Worm (Caenorhabditis elegans): ENCODE measurements around the gene Y67H2A.7.
A peak's percentile ranks its signal among the peaks of the same experiment; 100 is the strongest.

Gene Y67H2A.7

DNA sequence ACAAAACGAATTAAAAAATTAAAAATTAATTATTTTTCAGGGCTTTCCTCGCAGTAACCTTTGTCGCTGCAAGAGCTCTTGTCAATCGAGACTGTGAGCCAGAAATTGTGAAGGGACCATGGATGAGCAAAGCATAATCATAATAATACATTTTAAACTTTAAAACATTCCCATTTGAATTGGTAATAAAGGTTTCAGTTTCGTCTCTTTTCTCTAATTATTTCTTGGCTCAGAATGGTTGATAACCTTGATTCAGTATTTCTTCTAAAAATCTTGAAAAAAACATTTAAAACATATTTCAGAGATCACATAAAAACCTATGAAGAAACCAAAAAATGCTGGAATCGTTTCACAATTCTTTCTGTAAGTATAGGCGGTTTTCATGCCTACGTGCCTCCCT lies 44.7 kb upstream of the Y67H2A.7 start, which contains the start of gene JC8.16:
Gene JC8.16, plus strand, starts transcription at position 301 of the 400 bp plus-strand sequence.
- TF ChIP-seq Y53G8AR.9 (GFP tag; conservative IDR thresholded peaks at IDR 0.05) (no peak), hmg-1.2 (GFP tag; IDR thresholded peaks at IDR 0.05) (no peak), pbrm-1 (GFP tag; IDR thresholded peaks at IDR 0.05) (no peak), egrh-3 (GFP tag; IDR thresholded peaks at IDR 0.05) (no peak), snpc-1.3 (tag; optimal IDR thresholded peaks at IDR 0.05; ENCODE audit: insufficient read depth) (no peak), C06A6.2 (GFP tag; conservative IDR thresholded peaks at IDR 0.05) (no peak), pha-4 (tag; optimal IDR thresholded peaks at IDR 0.05) (no peak), tlf-1 (GFP tag; optimal IDR thresholded peaks at IDR 0.05) (no peak), sdz-38 (tag; optimal IDR thresholded peaks at IDR 0.05) (no peak), zim-3 (tag; optimal IDR thresholded peaks at IDR 0.05) (no peak), lir-1 (GFP tag; conservative IDR thresholded peaks at IDR 0.05) (no peak), unc-130 (GFP tag; optimal IDR thresholded peaks at IDR 0.05) (no peak), mcd-1 (GFP tag; IDR thresholded peaks at IDR 0.05) (no peak)

DNA sequence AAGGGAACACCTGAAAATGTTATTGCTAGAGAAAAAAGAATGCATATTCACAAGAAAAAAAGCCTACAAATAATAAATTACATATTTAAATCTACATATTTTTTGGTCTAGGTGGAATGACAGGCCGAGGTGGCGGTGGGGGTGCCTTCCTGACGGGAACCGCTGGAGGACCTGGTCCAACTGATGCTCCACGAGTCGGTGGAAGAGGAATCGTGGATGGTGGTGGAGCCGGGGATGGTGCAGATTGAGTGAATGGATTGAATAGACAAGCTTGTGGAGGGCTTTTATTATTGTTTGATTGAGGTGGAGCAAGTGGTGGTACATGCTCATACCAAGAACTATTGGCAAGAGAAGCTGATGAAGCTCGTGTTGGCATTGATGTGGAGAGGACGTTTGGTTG lies 41.8 kb upstream of the Y67H2A.7 start:
- TF ChIP-seq F55B11.4 (tag; optimal IDR thresholded peaks at IDR 0.05; ENCODE audit: borderline replicate concordance, insufficient read depth) = no peak
- no peak for TF ChIP-seq Y56A3A.18 (GFP tag; IDR thresholded peaks at IDR 0.05)
- TF ChIP-seq cebp-2 (GFP tag; IDR thresholded peaks at IDR 0.05) = 0 out of 2 replicates have a peak, but pooled peaks have one; percentile 62
- TF ChIP-seq attf-5 (GFP tag; optimal IDR thresholded peaks at IDR 0.05) = no peak
- TF ChIP-seq ceh-91 (GFP tag; IDR thresholded peaks at IDR 0.05) = no peak
- peak; percentile 73 for TF ChIP-seq zfh-2 (GFP tag; conservative IDR thresholded peaks at IDR 0.05)

DNA sequence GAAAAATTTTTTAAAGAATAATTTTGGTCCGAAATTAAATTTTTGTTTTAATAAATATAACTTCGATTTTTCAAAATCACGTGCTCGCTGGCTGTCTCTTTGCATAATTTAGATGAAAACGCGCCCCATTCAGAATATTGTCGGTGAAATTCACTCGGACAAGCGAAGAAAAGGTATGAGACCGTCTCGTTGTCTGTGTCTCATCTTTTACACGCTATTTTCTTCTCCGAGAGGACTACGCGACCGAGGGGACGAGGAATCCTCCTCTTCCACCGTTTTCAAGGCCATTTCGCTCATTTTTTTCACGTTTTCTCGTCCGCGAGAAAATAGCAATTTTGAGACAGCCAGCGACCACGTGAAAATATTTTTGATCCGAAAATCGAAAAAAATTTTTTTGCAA lies 40.7 kb upstream of the Y67H2A.7 start:
- TF ChIP-seq mcd-1 (GFP tag; IDR thresholded peaks at IDR 0.05) (peak; percentile 62), aptf-3 (GFP tag; IDR thresholded peaks at IDR 0.05) (0 out of 2 replicates have a peak, but pooled peaks have one; percentile 25), hmg-1.2 (GFP tag; IDR thresholded peaks at IDR 0.05) (peak; percentile 70)

DNA sequence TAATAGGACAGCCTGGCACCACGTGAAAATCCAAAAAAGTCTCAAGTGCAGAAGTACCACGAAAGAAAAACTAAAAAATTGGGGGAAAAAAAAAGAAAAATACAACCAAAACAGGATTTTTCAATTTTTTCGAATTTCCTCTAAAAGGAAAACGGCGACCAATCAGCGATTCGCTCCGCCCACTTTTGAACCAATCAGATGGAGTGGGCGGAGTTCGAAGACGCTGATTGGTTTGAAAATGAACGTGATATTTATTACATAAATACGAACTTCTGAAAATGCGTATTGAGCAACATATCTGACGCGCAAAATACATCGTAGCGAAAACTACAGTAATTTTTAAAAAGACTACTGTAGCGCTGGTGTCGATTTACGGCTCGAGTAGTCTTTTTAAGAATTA lies 35.2 kb upstream of the Y67H2A.7 start:
- TF ChIP-seq bed-1 (GFP tag; IDR thresholded peaks at IDR 0.05) (no peak), attf-6 (GFP tag; IDR thresholded peaks at IDR 0.05) (no peak), snpc-1.1 (tag; optimal IDR thresholded peaks at IDR 0.05; ENCODE audit: insufficient read depth) (no peak), F22D6.2 (tag; optimal IDR thresholded peaks at IDR 0.05) (no peak), B0035.1 (tag; optimal IDR thresholded peaks at IDR 0.05) (no peak), mes-4 (tag; optimal IDR thresholded peaks at IDR 0.05) (no peak), tbx-9 (tag; optimal IDR thresholded peaks at IDR 0.05; ENCODE audit: borderline replicate concordance) (no peak), hlh-12 (tag; optimal IDR thresholded peaks at IDR 0.05) (no peak), T26A5.8 (tag; optimal IDR thresholded peaks at IDR 0.05) (no peak), egrh-3 (GFP tag; IDR thresholded peaks at IDR 0.05) (no peak)

DNA sequence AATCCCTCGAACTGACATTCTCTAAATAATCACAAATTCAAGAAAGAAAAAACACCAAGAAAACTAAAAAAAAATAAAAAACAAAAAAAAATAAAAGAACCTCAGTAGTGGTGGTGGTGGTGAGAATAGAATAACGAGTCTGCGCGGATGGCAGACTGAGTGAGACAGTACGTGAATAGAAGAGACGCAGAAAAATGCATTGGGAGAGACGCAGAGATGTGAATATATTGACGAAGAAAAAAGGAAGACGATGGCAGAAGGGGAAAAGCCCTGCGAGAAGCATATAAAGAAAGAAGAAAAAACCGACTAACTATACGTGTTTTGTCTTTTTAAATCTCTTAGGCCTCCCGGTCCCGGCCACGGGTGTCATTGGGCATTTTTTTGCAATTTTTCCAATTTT lies 31.0 kb upstream of the Y67H2A.7 start, which contains the start of gene unc-26:
Gene unc-26, minus strand, starts transcription at position 23 of the 400 bp plus-strand sequence.
- TF ChIP-seq nhr-120 (GFP tag; IDR thresholded peaks at IDR 0.05) (no peak), hmg-1.2 (GFP tag; IDR thresholded peaks at IDR 0.05) (peak; percentile 93), him-1 (tag; optimal IDR thresholded peaks at IDR 0.05) (no peak)

DNA sequence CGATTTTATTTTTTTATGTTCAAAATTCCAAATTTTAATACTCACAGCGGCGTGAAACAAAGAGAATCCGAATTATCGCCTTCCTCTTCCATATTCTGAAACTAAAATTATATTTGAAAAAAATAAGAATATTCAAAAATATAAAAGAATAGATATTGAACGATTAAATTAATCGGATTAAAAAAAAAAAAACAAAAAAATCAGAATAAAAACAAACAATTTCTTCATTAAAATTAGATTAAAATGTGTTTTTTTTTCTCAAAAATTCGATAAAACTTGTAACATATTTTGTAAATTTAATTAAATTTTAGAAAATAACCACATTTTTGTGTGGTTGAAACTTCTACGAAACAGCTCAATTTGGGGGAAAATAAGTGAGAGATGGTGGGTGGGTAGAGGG lies 20.8 kb upstream of the Y67H2A.7 start, which contains the start of gene cpsf-3:
Gene cpsf-3, minus strand, starts transcription at position 101 of the 400 bp plus-strand sequence.
- TF ChIP-seq nfya-2 (GFP tag; IDR thresholded peaks at IDR 0.05) = no peak
- no peak for TF ChIP-seq madf-6 (GFP tag; IDR thresholded peaks at IDR 0.05)
- no peak for TF ChIP-seq bed-1 (GFP tag; IDR thresholded peaks at IDR 0.05)
- no peak for TF ChIP-seq ztf-6 (GFP tag; IDR thresholded peaks at IDR 0.05)
- TF ChIP-seq lag-1 (GFP tag; IDR thresholded peaks at IDR 0.05) = no peak
